Comparison of ENCODE assay signal across 8 worm cellular contexts in the genomic region with DNA sequence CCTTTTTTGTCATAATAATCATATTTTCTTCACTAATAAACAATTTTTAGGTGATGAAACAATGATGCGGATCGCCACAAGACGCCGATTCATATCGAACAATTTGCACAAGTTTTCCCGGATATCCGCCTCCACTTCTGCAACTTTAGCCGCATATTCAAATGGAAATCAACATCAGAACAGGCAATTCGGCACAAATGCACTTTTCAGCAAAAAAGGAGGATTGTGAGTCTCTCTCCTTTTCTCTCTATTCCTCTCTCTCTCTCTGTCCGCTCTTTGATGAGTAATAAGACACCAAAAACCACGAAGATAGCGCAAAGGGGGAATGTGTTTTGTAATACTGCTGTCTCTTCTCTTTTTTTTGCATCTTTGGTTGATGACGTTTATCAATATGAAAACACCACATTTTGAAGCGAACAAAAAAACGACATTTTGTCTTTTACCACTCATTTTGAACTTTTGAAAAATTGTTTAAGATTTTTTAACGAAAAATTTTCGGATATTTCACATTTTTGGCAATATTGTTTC.
A peak's percentile ranks its signal among the peaks of the same experiment; 100 is the strongest.
TF ChIP-seq lines count a peak whose summit lies in the region.

A gene (plus strand): TSS at position 51 of the 528 bp plus-strand sequence.

TF ChIP-seq in whole organism, L1 larva, 84 proteins besides CTCF, POLR2A, EP300 and RAD21 (continues in another document):
- TF ChIP-seq ces-1 (GFP tag; optimal IDR thresholded peaks at IDR 0.05; lab: Kevin White, UChicago) (no peak), lsy-2 (tag; optimal IDR thresholded peaks at IDR 0.05; lab: Kevin White, UChicago) (peak in 1 of 2 experiments; percentile 40), unc-62 (GFP tag; optimal IDR thresholded peaks at IDR 0.05; lab: Kevin White, UChicago) (no peak), lin-14 (GFP tag; optimal IDR thresholded peaks at IDR 0.05; lab: Kevin White, UChicago) (peak; percentile 56), nhr-71 (tag; optimal IDR thresholded peaks at IDR 0.05; lab: Kevin White, UChicago) (peak; percentile 27), efl-1 (optimal IDR thresholded peaks at IDR 0.05; lab: Kevin White, UChicago) (no peak), efl-1 (GFP tag; optimal IDR thresholded peaks at IDR 0.05 in 1 of 2; lab: Kevin White, UChicago) (peak in 1 of 2 experiments; percentile 7), rnt-1 (tag; optimal IDR thresholded peaks at IDR 0.05; lab: Kevin White, UChicago) (no peak), mep-1 (tag; optimal IDR thresholded peaks at IDR 0.05; lab: Kevin White, UChicago) (peak; percentile 19), F16B12.6 (tag; optimal IDR thresholded peaks at IDR 0.05; lab: Kevin White, UChicago) (no peak)

TF ChIP-seq in whole organism, L2 larva, 48 proteins besides CTCF, POLR2A, EP300 and RAD21 (continues in another document):
- TF ChIP-seq peb-1 (tag; optimal IDR thresholded peaks at IDR 0.05; lab: Kevin White, UChicago) = no peak
- TF ChIP-seq mdl-1 (tag; optimal IDR thresholded peaks at IDR 0.05; lab: Kevin White, UChicago) = peak in 1 of 2 experiments; percentile 19
- no peak for TF ChIP-seq nhr-10 (tag; optimal IDR thresholded peaks at IDR 0.05; lab: Kevin White, UChicago)
- peak; percentile 12 for TF ChIP-seq crh-2 (tag; optimal IDR thresholded peaks at IDR 0.05; lab: Kevin White, UChicago)
- TF ChIP-seq sma-3 (GFP tag; optimal IDR thresholded peaks at IDR 0.05; lab: Kevin White, UChicago) = no peak
- no peak for TF ChIP-seq elt-1 (tag; optimal IDR thresholded peaks at IDR 0.05; lab: Kevin White, UChicago)
- peak; percentile 51 for TF ChIP-seq zag-1 (tag; optimal IDR thresholded peaks at IDR 0.05; lab: Kevin White, UChicago)
- no peak for TF ChIP-seq Y55F3AM.14 (GFP tag; optimal IDR thresholded peaks at IDR 0.05; lab: Kevin White, UChicago)
- TF ChIP-seq lsy-2 (tag; optimal IDR thresholded peaks at IDR 0.05; lab: Kevin White, UChicago) = peak in 1 of 2 experiments; percentile 45
- peak; percentile 10 for TF ChIP-seq sem-4 (tag; optimal IDR thresholded peaks at IDR 0.05; lab: Kevin White, UChicago)
- peak; percentile 86 for TF ChIP-seq unc-55 (GFP tag; optimal IDR thresholded peaks at IDR 0.05; lab: Kevin White, UChicago)

TF ChIP-seq in whole organism, L3 larva, 47 proteins besides CTCF, POLR2A, EP300 and RAD21:
- TF ChIP-seq unc-62 (GFP tag; optimal IDR thresholded peaks at IDR 0.05; lab: Kevin White, UChicago) = peak; percentile 36
- no peak for TF ChIP-seq nhr-11 (tag; optimal IDR thresholded peaks at IDR 0.05; lab: Kevin White, UChicago)
- TF ChIP-seq elt-1 (tag; optimal IDR thresholded peaks at IDR 0.05; lab: Kevin White, UChicago) = no peak
- peak; percentile 49 for TF ChIP-seq nfya-1 (tag; optimal IDR thresholded peaks at IDR 0.05; lab: Kevin White, UChicago; ENCODE audit: insufficient read depth)
- TF ChIP-seq skn-1 (tag; optimal IDR thresholded peaks at IDR 0.05; lab: Kevin White, UChicago) = no peak
- peak; percentile 20 for TF ChIP-seq pha-4 (tag; optimal IDR thresholded peaks at IDR 0.05; lab: Kevin White, UChicago)
- no peak for TF ChIP-seq nhr-25 (tag; optimal IDR thresholded peaks at IDR 0.05; lab: Kevin White, UChicago)
- TF ChIP-seq egl-5 (tag; optimal IDR thresholded peaks at IDR 0.05; lab: Kevin White, UChicago) = peak; percentile 29
- peak; percentile 29 for TF ChIP-seq lin-39 (tag; optimal IDR thresholded peaks at IDR 0.05; lab: Kevin White, UChicago)
- TF ChIP-seq hmg-11 (tag; optimal IDR thresholded peaks at IDR 0.05; lab: Kevin White, UChicago) = peak; percentile 16
- no peak for TF ChIP-seq mml-1 (tag; optimal IDR thresholded peaks at IDR 0.05; lab: Kevin White, UChicago)

TF ChIP-seq in whole organism, L4 larva, 104 proteins besides CTCF, POLR2A, EP300 and RAD21 (continues in another document):
- TF ChIP-seq mdt-29 (GFP tag; IDR thresholded peaks at IDR 0.05; lab: Robert Waterston, UW) (no peak), nhr-77 (tag; optimal IDR thresholded peaks at IDR 0.05; lab: Kevin White, UChicago) (peak; percentile 36), sdz-12 (GFP tag; optimal IDR thresholded peaks at IDR 0.05; lab: Kevin White, UChicago) (no peak), hlh-11 (tag; optimal IDR thresholded peaks at IDR 0.05; lab: Kevin White, UChicago) (peak; percentile 33), mes-2 (tag; optimal IDR thresholded peaks at IDR 0.05; lab: Kevin White, UChicago; ENCODE audit: poor library complexity, severe bottlenecking) (peak; percentile 24), hif-1 (tag; optimal IDR thresholded peaks at IDR 0.05; lab: Kevin White, UChicago) (peak in 1 of 2 experiments; percentile 53), dve-1 (tag; optimal IDR thresholded peaks at IDR 0.05; lab: Kevin White, UChicago; ENCODE audit: insufficient read depth) (peak; percentile 56), dmd-6 (GFP tag; IDR thresholded peaks at IDR 0.05; lab: Robert Waterston, UW) (no peak), T20F7.1 (GFP tag; optimal IDR thresholded peaks at IDR 0.05; lab: Kevin White, UChicago) (no peak), nhr-6 (tag; optimal IDR thresholded peaks at IDR 0.05; lab: Kevin White, UChicago) (peak; percentile 34)

TF ChIP-seq in whole organism, late embryonic, 69 proteins besides CTCF, POLR2A, EP300 and RAD21:
- TF ChIP-seq ceh-34 (tag; optimal IDR thresholded peaks at IDR 0.05; lab: Kevin White, UChicago) = peak; percentile 41
- TF ChIP-seq ceh-30 (tag; optimal IDR thresholded peaks at IDR 0.05; lab: Kevin White, UChicago) = no peak
- peak; percentile 2 for TF ChIP-seq unc-55 (GFP tag; optimal IDR thresholded peaks at IDR 0.05; lab: Kevin White, UChicago)

TF ChIP-seq in whole organism, midembryonic, 9 proteins besides CTCF, POLR2A, EP300 and RAD21:
- TF ChIP-seq ztf-23 (GFP tag; IDR thresholded peaks at IDR 0.05; lab: Robert Waterston, UW) (peak; percentile 65), tab-1 (GFP tag; IDR thresholded peaks at IDR 0.05; lab: Robert Waterston, UW) (no peak), ztf-29 (GFP tag; IDR thresholded peaks at IDR 0.05; lab: Robert Waterston, UW) (no peak)

TF ChIP-seq in whole organism, mixed stage, embryonic, 35 proteins besides CTCF, POLR2A, EP300 and RAD21:
- TF ChIP-seq nhr-2 (tag; optimal IDR thresholded peaks at IDR 0.05; lab: Kevin White, UChicago) (no peak), unc-120 (tag; optimal IDR thresholded peaks at IDR 0.05; lab: Kevin White, UChicago; ENCODE audit: poor library complexity, severe bottlenecking) (peak; percentile 43), unc-62 (GFP tag; optimal IDR thresholded peaks at IDR 0.05; lab: Kevin White, UChicago) (peak; percentile 19), ces-1 (GFP tag; optimal IDR thresholded peaks at IDR 0.05; lab: Kevin White, UChicago) (peak; percentile 12)

TF ChIP-seq in whole organism, young adult, 124 proteins besides CTCF, POLR2A, EP300 and RAD21:
- TF ChIP-seq nfya-2 (GFP tag; IDR thresholded peaks at IDR 0.05; lab: Robert Waterston, UW) (no peak), T07F8.4 (tag; optimal IDR thresholded peaks at IDR 0.05; lab: Kevin White, UChicago) (no peak), cebp-1 (GFP tag; IDR thresholded peaks at IDR 0.05; lab: Robert Waterston, UW) (no peak), cebp-1 (tag; optimal IDR thresholded peaks at IDR 0.05; lab: Kevin White, UChicago) (peak; percentile 43), lin-40 (tag; optimal IDR thresholded peaks at IDR 0.05; lab: Kevin White, UChicago) (peak; percentile 17), akir-1 (GFP tag; optimal IDR thresholded peaks at IDR 0.05; lab: Kevin White, UChicago) (no peak), zim-3 (tag; optimal IDR thresholded peaks at IDR 0.05; lab: Kevin White, UChicago) (no peak), ama-1 (optimal IDR thresholded peaks at IDR 0.05; lab: Kevin White, UChicago) (no peak), ama-1 (GFP tag; optimal IDR thresholded peaks at IDR 0.05; lab: Kevin White, UChicago) (no peak), attf-6 (GFP tag; IDR thresholded peaks at IDR 0.05; lab: Robert Waterston, UW) (no peak)
